Fruit fly (Drosophila melanogaster) whole organism, prepupa: ENCODE results near the gene smp-30.

Source experiments
- CG6163 ChIP-seq: fragments of 200-800 bp; sonication (Bioruptor generic); IDR thresholded peaks from 3 replicates; pipeline ENCODE4 v1.3.6; 2022; ENCODE audit warnings: missing biosample characterization, missing genetic modification characterization
- Eip93F ChIP-seq: fragments of 200-800 bp; sonication (Bioruptor generic); optimal IDR thresholded peaks from 2 replicates; lab custom pipeline; 2016; ENCODE audit warnings: missing biosample characterization, mild to moderate bottlenecking, missing genetic modification characterization

DNA sequence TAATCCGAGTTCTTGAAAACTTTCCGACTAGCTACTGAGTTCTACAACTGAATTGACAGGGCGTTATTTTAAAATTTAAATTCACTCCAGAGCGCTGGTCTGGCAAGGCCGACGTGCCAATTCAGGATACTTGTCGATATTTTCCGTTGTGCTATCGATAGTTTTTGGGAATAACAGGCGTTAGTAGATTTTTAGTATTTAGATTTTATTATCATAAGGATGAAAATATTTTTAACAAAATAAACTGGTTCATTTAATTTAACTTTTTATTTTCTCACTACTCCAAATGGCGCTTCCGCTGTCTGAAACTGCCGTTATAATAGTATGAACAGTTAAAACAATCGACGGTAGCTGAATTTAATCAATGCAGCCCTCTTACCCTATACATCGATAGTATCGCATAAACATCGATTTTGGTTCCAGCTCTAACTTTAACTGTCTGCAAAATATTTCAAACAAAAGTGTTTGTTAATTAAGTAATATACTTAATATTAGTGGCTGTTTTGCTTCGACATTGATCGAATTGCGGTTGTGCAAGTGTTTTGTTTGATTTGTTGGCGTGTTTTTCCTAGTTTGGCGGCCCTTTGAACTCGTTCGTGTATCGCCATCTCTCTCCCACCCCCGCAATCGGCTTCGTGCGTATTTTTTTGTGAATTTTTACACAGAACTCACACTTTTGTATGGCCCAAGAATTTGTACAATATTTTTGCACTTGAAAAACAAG, 9.7 kb downstream of the smp-30 start, which contains the start of the genes eff and jvl:
- peak; percentile 18 for TF ChIP-seq Eip93F (GFP tag; lab: Kevin White, UChicago)
- TF ChIP-seq CG6163: no peak
